Worm (Caenorhabditis elegans): ENCODE results near the gene srh-193.
"Not testable (repeated sequence)": the region's sequence is repeated elsewhere in the genome, so short reads cannot be mapped to it uniquely, and the experiment has no call there.

The srh-193 gene

ce11 chrV:4293425-4293824 lies 3.4 kb upstream of the srh-193 start, which contains the start of gene srh-194:
TSS of gene srh-194 (minus strand) at chrV:4293525.
- TF ChIP-seq nhr-28 (tag; optimal IDR thresholded peaks at IDR 0.05); unc-62 (GFP tag; optimal IDR thresholded peaks at IDR 0.05 in 1 of 2); unc-62 (tag; optimal IDR thresholded peaks at IDR 0.05); daf-12 (tag; optimal IDR thresholded peaks at IDR 0.05): not testable (repeated sequence)

ce11 chrV:4284737-4285136 lies 5.3 kb downstream of the srh-193 start, which contains the start of gene srt-19:
TSS of gene srt-19 (plus strand) at chrV:4285037.
- not testable (repeated sequence) for TF ChIP-seq nhr-25 (tag; optimal IDR thresholded peaks at IDR 0.05; ENCODE audit: borderline replicate concordance, insufficient read depth); snpc-1.2 (GFP tag; IDR thresholded peaks at IDR 0.05); saeg-2 (GFP tag; IDR thresholded peaks at IDR 0.05)

DNA sequence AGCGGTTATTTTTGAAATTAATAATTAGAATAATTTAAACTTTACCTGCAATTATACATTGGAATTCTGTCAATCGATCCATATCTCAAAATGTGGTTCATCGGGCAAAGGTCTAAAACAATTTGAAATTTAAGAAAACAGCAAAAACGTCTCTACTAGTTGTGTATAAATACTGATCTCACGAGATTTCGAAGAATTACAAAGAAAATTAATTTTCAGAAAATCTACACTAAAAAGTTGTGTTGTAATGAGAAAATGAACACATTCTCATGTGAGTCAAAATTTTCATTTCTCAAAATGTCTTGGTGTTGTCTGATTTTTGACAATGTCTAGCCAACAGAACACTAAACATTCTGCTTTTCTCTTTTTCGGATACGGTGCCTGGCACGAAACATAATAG lies 8.3 kb downstream of the srh-193 start, which contains the start of gene srt-37:
TSS of gene srt-37 (minus strand) at position 101 of the 400 bp plus-strand sequence.
- TF ChIP-seq Y5F2A.4 (GFP tag; optimal IDR thresholded peaks at IDR 0.05); hmg-1.1 (GFP tag; IDR thresholded peaks at IDR 0.05); arid-1 (GFP tag; conservative IDR thresholded peaks at IDR 0.05): not testable (repeated sequence)

- not testable (repeated sequence) for TF ChIP-seq Y48G9A.11 (GFP tag; IDR thresholded peaks at IDR 0.05); ztf-11 (tag; optimal IDR thresholded peaks at IDR 0.05); dpl-1 (GFP tag; optimal IDR thresholded peaks at IDR 0.05)
Observed at ce11 chrV:4278735-4279134, 11.3 kb downstream of the srh-193 start, which contains the start of gene srt-20. TSS of gene srt-20 (minus strand) at chrV:4278835.

- TF ChIP-seq lin-15B (tag; optimal IDR thresholded peaks at IDR 0.05) = no peak
- no peak for TF ChIP-seq gei-8 (GFP tag; optimal IDR thresholded peaks at IDR 0.05)
- peak; percentile 40 for TF ChIP-seq aha-1 (tag)
- peak in 1 of 2 experiments; percentile 91 for TF ChIP-seq unc-62 (GFP tag; optimal IDR thresholded peaks at IDR 0.05 in 1 of 2)
- no peak for TF ChIP-seq unc-62 (tag; optimal IDR thresholded peaks at IDR 0.05)
Observed at ce11 chrV:4273372-4273771, 16.6 kb downstream of the srh-193 start.

DNA sequence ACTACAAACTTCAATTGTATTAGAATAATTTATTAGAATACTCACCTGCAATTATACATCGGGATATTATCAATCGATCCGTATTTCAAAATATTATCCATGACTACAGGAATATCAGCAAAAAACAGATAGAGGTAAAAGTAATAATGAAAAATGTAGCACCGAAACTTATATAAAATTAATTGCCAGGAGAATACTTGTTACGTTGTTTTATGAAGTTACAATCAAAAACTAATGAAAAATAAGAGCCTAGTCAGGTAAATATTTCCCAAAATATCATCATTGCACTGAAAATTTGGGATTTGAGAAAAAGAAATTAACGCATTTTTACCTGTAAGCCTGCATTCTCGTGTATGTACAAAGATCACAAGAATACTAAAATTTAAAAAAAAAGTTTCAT lies 18.7 kb downstream of the srh-193 start, which contains the start of gene srt-38:
TSS of gene srt-38 (minus strand) at position 101 of the 400 bp plus-strand sequence.
- TF ChIP-seq lim-7 (GFP tag; IDR thresholded peaks at IDR 0.05); ztf-7 (tag; optimal IDR thresholded peaks at IDR 0.05); nhr-111 (GFP tag; optimal IDR thresholded peaks at IDR 0.05): not testable (repeated sequence)

DNA sequence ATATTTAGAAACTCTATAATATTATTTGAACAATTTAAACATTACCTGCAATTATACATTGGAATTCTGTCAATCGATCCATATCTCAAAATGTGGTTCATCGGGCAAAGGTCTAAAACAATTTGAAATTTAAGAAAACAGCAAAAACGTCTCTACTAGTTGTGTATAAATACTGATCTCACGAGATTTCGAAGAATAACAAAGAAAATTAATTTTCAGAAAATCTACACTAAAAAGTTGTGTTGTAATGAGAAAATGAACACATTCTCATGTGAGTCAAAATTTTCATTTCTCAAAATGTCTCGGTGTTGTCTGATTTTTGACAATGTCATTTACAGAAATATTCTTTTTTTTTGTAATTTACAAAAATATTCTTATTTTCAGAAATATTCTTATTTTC lies 21.8 kb downstream of the srh-193 start, which contains the start of gene srt-36:
TSS of gene srt-36 (minus strand) at position 101 of the 400 bp plus-strand sequence.
- TF ChIP-seq php-3 (GFP tag; IDR thresholded peaks at IDR 0.05); gei-8 (GFP tag; optimal IDR thresholded peaks at IDR 0.05); zfp-3 (GFP tag; conservative IDR thresholded peaks at IDR 0.05): not testable (repeated sequence)

ce11 chrV:4264516-4264915 lies 25.5 kb downstream of the srh-193 start, which contains the start of gene srt-35:
TSS of gene srt-35 (minus strand) at chrV:4264616.
- TF ChIP-seq aha-1 (tag) (peak; percentile 46), mdl-1 (tag; optimal IDR thresholded peaks at IDR 0.05) (no peak), lim-7 (GFP tag; IDR thresholded peaks at IDR 0.05) (no peak), R02D3.7 (tag; optimal IDR thresholded peaks at IDR 0.05) (no peak), T26A8.4 (GFP tag; IDR thresholded peaks at IDR 0.05) (no peak), nhr-25 (tag; optimal IDR thresholded peaks at IDR 0.05; ENCODE audit: borderline replicate concordance, insufficient read depth) (no peak), hlh-30 (tag; optimal IDR thresholded peaks at IDR 0.05; ENCODE audit: insufficient read depth) (no peak)
